Worm (Caenorhabditis elegans): Measurements from ENCODE around the gene col-94.
A peak's percentile ranks its signal among the peaks of the same experiment; 100 is the strongest.

col-94 gene

DNA sequence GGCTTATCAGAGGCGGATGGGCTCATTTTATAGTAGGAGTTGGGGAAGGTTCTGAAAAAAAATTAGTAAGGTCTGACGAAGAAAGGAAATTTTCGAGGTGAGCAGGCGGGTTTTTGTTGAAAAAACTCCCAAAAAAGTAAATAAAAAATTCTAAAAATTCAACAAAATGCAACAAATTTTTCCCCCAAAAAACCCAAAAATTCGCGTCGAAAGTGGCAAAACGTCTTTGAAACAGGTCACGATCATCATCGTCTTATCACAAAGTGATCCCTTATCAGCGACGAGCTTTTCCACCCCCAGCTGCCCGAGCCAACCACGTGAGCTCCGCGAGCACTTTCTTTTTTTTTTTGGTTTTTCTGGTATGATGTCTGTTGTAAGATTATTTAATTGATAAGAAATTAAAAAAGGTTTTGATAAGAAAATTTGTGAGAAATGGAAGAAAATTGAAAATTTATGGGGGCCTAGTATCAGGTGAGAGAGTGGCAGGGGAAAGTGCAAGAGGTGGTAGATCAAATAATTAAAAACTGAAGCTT, 38.9 kb upstream of the col-94 start, which contains the start of gene Y48A6B.7 (continued):
- TF ChIP-seq ceh-44 (GFP tag; IDR thresholded peaks at IDR 0.05) (no peak), fos-1 (tag; optimal IDR thresholded peaks at IDR 0.05) (no peak), lir-3 (tag; optimal IDR thresholded peaks at IDR 0.05) (no peak), nhr-77 (tag; optimal IDR thresholded peaks at IDR 0.05) (peak; percentile 86)

- peak; percentile 63 for TF ChIP-seq aha-1 (tag)
- no peak for TF ChIP-seq nhr-237 (tag; optimal IDR thresholded peaks at IDR 0.05)
- peak in 1 of 2 experiments; percentile 61 for TF ChIP-seq unc-62 (GFP tag; optimal IDR thresholded peaks at IDR 0.05 in 1 of 2)
- no peak for TF ChIP-seq unc-62 (tag; optimal IDR thresholded peaks at IDR 0.05)
Observed at ce11 chrIII:11025138-11025537, 37.5 kb upstream of the col-94 start.

ce11 chrIII:11022278-11022677, 34.6 kb upstream of the col-94 start:
- TF ChIP-seq aha-1 (tag) (peak; percentile 51), mep-1 (tag; optimal IDR thresholded peaks at IDR 0.05) (no peak)

- TF ChIP-seq nhr-48 (tag; optimal IDR thresholded peaks at IDR 0.05) (no peak), lir-3 (tag; optimal IDR thresholded peaks at IDR 0.05) (no peak), ceh-44 (GFP tag; IDR thresholded peaks at IDR 0.05) (no peak), nhr-237 (tag; optimal IDR thresholded peaks at IDR 0.05) (no peak)
Observed at ce11 chrIII:11012264-11012663, 24.6 kb upstream of the col-94 start, which contains the start of gene kvs-4. kvs-4 (plus strand) TSS chrIII:11012564.

- TF ChIP-seq lin-38 (GFP tag; IDR thresholded peaks at IDR 0.05) = peak; percentile 52
- TF ChIP-seq lim-7 (GFP tag; IDR thresholded peaks at IDR 0.05) = no peak
Observed at ce11 chrIII:11010597-11010996, 22.9 kb upstream of the col-94 start.

- TF ChIP-seq lin-38 (GFP tag; IDR thresholded peaks at IDR 0.05) (peak; percentile 48), ctbp-1 (GFP tag; IDR thresholded peaks at IDR 0.05) (0 out of 2 replicates have a peak, but pooled peaks have one; percentile 39), mep-1 (tag; optimal IDR thresholded peaks at IDR 0.05) (no peak), unc-62 (GFP tag; optimal IDR thresholded peaks at IDR 0.05 in 1 of 2) (peak in 1 of 2 experiments; percentile 45), unc-62 (tag; optimal IDR thresholded peaks at IDR 0.05) (no peak), attf-4 (tag; optimal IDR thresholded peaks at IDR 0.05) (no peak)
Observed at ce11 chrIII:11008869-11009268, 21.2 kb upstream of the col-94 start, which contains the start of gene exos-1. exos-1 (plus strand) TSS chrIII:11009043.

DNA sequence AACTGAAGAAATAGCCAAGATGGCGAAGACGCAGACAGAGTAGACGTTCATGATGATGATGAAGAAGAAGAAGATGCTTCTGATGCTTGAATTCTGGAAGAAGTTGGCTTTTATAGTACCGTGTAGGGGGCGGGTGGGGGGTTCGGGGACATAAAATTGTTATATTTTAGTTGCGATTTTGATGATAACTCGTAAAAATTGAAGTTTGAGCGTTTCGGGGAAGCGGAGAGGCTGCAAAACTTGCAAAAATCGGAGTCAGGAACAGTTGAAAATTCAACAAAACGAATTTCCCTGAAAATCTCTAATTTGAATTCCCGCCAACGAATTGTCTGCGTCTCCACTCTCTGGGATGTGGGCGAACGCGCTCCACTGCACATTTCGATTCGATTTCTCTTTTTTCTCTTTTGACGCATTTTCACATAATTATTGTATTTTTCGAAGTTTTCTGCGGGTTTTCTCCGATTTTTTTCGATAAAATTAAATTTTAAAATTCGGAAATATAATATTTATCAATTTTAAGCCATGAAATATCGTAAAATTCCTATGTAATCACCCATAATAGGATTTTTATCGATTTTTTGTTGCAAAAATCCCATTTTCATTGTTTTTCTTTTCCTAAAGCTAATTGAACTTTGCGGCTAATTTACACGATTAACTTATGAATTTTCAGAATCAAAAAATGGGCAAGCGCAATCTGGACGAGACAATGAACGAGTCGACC, 20.0 kb upstream of the col-94 start, which contains the start of the genes fipr-17 and Y48A6B.3:
Gene fipr-17, minus strand, starts transcription at position 51 of the 721 bp plus-strand sequence.
Gene Y48A6B.3, plus strand, starts transcription at position 671 of the 721 bp plus-strand sequence.
- no peak for TF ChIP-seq snpc-4 (tag; optimal IDR thresholded peaks at IDR 0.05)
- TF ChIP-seq nhr-25 (tag; optimal IDR thresholded peaks at IDR 0.05; ENCODE audit: borderline replicate concordance, insufficient read depth) = peak; percentile 70
- TF ChIP-seq dve-1 (tag; optimal IDR thresholded peaks at IDR 0.05; ENCODE audit: insufficient read depth) = peak; percentile 80
- TF ChIP-seq ces-1 (GFP tag; optimal IDR thresholded peaks at IDR 0.05) = peak; percentile 13
- peak; percentile 57 for TF ChIP-seq hmg-1.1 (GFP tag; IDR thresholded peaks at IDR 0.05)
- peak; percentile 72 for TF ChIP-seq mep-1 (tag; optimal IDR thresholded peaks at IDR 0.05)
- TF ChIP-seq mes-2 (tag; optimal IDR thresholded peaks at IDR 0.05; ENCODE audit: poor library complexity, severe bottlenecking) = peak; percentile 93
- TF ChIP-seq lin-15B (tag; optimal IDR thresholded peaks at IDR 0.05) = peak; percentile 6
- TF ChIP-seq unc-130 (GFP tag; optimal IDR thresholded peaks at IDR 0.05) = peak; percentile 39
- TF ChIP-seq duxl-1 (tag; optimal IDR thresholded peaks at IDR 0.05; ENCODE audit: poor library complexity) = peak; percentile 60
- peak; percentile 43; the same call in 1 of the 2 replicates for TF ChIP-seq T26A8.4 (GFP tag; IDR thresholded peaks at IDR 0.05)
- no peak for TF ChIP-seq lin-29 (GFP tag; IDR thresholded peaks at IDR 0.05)
- peak; percentile 59 for TF ChIP-seq hlh-30 (tag; optimal IDR thresholded peaks at IDR 0.05; ENCODE audit: insufficient read depth)
- TF ChIP-seq nhr-11 (tag; optimal IDR thresholded peaks at IDR 0.05) = peak; percentile 68
- peak; percentile 66 for TF ChIP-seq nhr-28 (tag; optimal IDR thresholded peaks at IDR 0.05)
- TF ChIP-seq madf-9 (GFP tag; conservative IDR thresholded peaks at IDR 0.05) = no peak
- TF ChIP-seq fkh-10 (GFP tag; optimal IDR thresholded peaks at IDR 0.05) = peak; percentile 67
- TF ChIP-seq lin-38 (GFP tag; IDR thresholded peaks at IDR 0.05) = peak; percentile 98
- TF ChIP-seq nhr-6 (tag; optimal IDR thresholded peaks at IDR 0.05) = peak; percentile 90
- peak; percentile 55; the same call in 1 of the 2 replicates for TF ChIP-seq arid-1 (GFP tag; conservative IDR thresholded peaks at IDR 0.05)
- no peak for TF ChIP-seq jun-1 (tag; optimal IDR thresholded peaks at IDR 0.05)
- TF ChIP-seq ama-1 (optimal IDR thresholded peaks at IDR 0.05) = no peak
- peak in 1 of 2 experiments; percentile 91 for TF ChIP-seq lsy-2 (tag; optimal IDR thresholded peaks at IDR 0.05)
- TF ChIP-seq daf-16 (GFP tag; optimal IDR thresholded peaks at IDR 0.05) = no peak
- TF ChIP-seq daf-16 (tag; optimal IDR thresholded peaks at IDR 0.05) = no peak
